Worm (Caenorhabditis elegans): ENCODE results near the gene str-31.

- TF ChIP-seq lin-54 (GFP tag; optimal IDR thresholded peaks at IDR 0.05): no peak
- no peak for TF ChIP-seq B0261.1 (tag; optimal IDR thresholded peaks at IDR 0.05)
- TF ChIP-seq Y67H2A.10 (GFP tag; conservative IDR thresholded peaks at IDR 0.05): no peak
- TF ChIP-seq aptf-3 (GFP tag; IDR thresholded peaks at IDR 0.05): no peak
- TF ChIP-seq efl-1 (GFP tag; optimal IDR thresholded peaks at IDR 0.05): no peak
- TF ChIP-seq T26A5.8 (tag; optimal IDR thresholded peaks at IDR 0.05): no peak
- no peak for TF ChIP-seq pha-4 (tag; optimal IDR thresholded peaks at IDR 0.05)
Observed at ce11 chrV:7495189-7495588, 13.3 kb downstream of the str-31 start, which contains the start of gene srbc-11.
